Worm (Caenorhabditis elegans): ENCODE data around the gene tbc-6.

tbc-6 gene

DNA sequence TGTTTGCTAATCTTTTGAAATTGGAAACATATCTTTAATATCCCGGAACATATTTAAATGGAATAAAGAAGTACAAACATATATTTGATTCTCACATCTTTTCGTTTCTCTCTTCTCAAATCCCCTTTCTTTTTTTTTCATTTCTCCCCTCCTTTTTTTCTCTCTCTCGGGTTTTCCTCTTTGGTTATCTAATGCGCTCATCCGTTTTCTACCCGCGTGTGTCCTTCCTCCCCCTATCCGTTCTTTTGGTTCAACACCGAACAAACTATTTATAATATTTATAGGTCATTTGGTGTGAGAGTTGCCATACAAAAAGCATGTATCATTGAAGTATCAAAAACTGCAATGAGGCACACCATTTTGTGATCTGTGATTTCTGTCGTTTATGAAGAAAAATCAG is 24.0 kb upstream of the tbc-6 start (continued):
- TF ChIP-seq duxl-1 (tag; optimal IDR thresholded peaks at IDR 0.05; ENCODE audit: poor library complexity) (no peak), egl-43 (GFP tag; IDR thresholded peaks at IDR 0.05) (no peak), ztf-11 (tag; optimal IDR thresholded peaks at IDR 0.05) (no peak), nhr-237 (tag; optimal IDR thresholded peaks at IDR 0.05) (no peak), set-16 (GFP tag; IDR thresholded peaks at IDR 0.05) (no peak)

DNA sequence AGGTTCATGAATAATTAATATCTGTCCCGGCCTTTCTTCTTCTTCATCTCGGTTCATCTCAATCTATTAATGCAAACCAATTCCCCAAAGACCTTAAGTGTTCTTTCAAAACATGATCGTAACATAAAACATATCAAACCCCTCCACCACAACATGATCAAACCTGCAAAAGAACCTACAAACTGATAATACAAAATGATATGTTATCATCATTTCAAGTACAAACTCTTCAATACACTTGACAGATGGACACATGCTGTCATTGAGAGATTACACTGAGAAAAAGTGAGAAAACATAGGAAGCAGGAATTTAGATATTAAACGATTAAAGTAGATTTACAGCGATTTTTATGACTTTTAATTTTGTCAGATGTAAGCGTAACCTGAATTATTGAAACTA is 23.4 kb upstream of the tbc-6 start:
- TF ChIP-seq T26A8.4 (GFP tag; IDR thresholded peaks at IDR 0.05) = no peak
- TF ChIP-seq T20F7.1 (GFP tag; optimal IDR thresholded peaks at IDR 0.05) = peak; percentile 8
- peak; percentile 35; the same call in 1 of the 2 replicates for TF ChIP-seq ceh-20 (GFP tag; IDR thresholded peaks at IDR 0.05)
- TF ChIP-seq ZK546.5 (tag; optimal IDR thresholded peaks at IDR 0.05) = no peak
- peak; percentile 58 for TF ChIP-seq dve-1 (tag; optimal IDR thresholded peaks at IDR 0.05; ENCODE audit: insufficient read depth)
- no peak for TF ChIP-seq skn-1 (tag; optimal IDR thresholded peaks at IDR 0.05)
- peak; percentile 65 for TF ChIP-seq tra-1 (GFP tag; IDR thresholded peaks at IDR 0.05)
- TF ChIP-seq mdl-1 (tag; optimal IDR thresholded peaks at IDR 0.05) = peak in 1 of 2 experiments; percentile 57
- TF ChIP-seq mxl-3 (GFP tag; optimal IDR thresholded peaks at IDR 0.05) = peak; percentile 61
- no peak for TF ChIP-seq ceh-44 (GFP tag; IDR thresholded peaks at IDR 0.05)
- no peak for TF ChIP-seq dpl-1 (GFP tag; optimal IDR thresholded peaks at IDR 0.05)
- no peak for TF ChIP-seq zag-1 (tag; optimal IDR thresholded peaks at IDR 0.05)
- TF ChIP-seq hlh-30 (tag; optimal IDR thresholded peaks at IDR 0.05; ENCODE audit: insufficient read depth) = peak; percentile 41
- no peak for TF ChIP-seq ZK337.2 (GFP tag; IDR thresholded peaks at IDR 0.05)
- TF ChIP-seq pqm-1 (tag; optimal IDR thresholded peaks at IDR 0.05) = peak; percentile 93
- no peak for TF ChIP-seq mep-1 (tag; optimal IDR thresholded peaks at IDR 0.05)
- TF ChIP-seq nhr-77 (tag; optimal IDR thresholded peaks at IDR 0.05) = peak; percentile 51
- no peak for TF ChIP-seq egl-43 (GFP tag; IDR thresholded peaks at IDR 0.05)
- peak; percentile 73 for TF ChIP-seq hlh-11 (tag; optimal IDR thresholded peaks at IDR 0.05)
- peak; percentile 18 for TF ChIP-seq nhr-6 (tag; optimal IDR thresholded peaks at IDR 0.05)
- TF ChIP-seq dmd-6 (GFP tag; IDR thresholded peaks at IDR 0.05) = peak; percentile 92
- peak; percentile 92 for TF ChIP-seq aha-1 (tag)
- TF ChIP-seq zip-11 (GFP tag; IDR thresholded peaks at IDR 0.05) = no peak
- TF ChIP-seq Y48G9A.11 (GFP tag; IDR thresholded peaks at IDR 0.05) = no peak
- no peak for TF ChIP-seq lin-38 (GFP tag; IDR thresholded peaks at IDR 0.05)
- TF ChIP-seq nhr-28 (tag; optimal IDR thresholded peaks at IDR 0.05) = peak; percentile 96
- TF ChIP-seq unc-62 (GFP tag; optimal IDR thresholded peaks at IDR 0.05 in 1 of 2) = peak in 1 of 2 experiments; percentile 90
- no peak for TF ChIP-seq unc-62 (tag; optimal IDR thresholded peaks at IDR 0.05)
- TF ChIP-seq daf-16 (GFP tag; optimal IDR thresholded peaks at IDR 0.05) = no peak
- TF ChIP-seq daf-16 (tag; optimal IDR thresholded peaks at IDR 0.05) = peak; percentile 45
- no peak for TF ChIP-seq nhr-111 (GFP tag; optimal IDR thresholded peaks at IDR 0.05)
- no peak for TF ChIP-seq unc-130 (GFP tag; optimal IDR thresholded peaks at IDR 0.05)
- no peak for TF ChIP-seq vab-7 (GFP tag; IDR thresholded peaks at IDR 0.05)

DNA sequence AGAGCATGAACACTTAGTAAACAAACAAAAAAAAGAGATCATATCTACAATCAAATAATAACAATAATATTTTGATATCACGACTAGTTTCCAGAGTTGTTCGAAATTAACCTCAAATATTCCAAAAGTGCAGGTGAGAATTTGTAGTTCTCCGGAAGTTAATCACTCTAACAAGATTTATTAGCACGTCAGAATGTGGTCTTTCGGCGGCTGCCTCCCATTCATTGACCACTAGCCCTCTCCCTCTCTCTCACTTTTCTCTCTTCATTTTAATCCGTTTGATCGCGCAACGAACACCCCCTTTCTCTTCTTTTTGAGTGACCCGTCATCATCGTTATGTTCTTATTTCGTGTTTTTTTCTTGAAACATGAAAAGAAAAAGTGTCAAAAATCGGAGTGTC is 22.2 kb upstream of the tbc-6 start:
- TF ChIP-seq nhr-28 (tag; optimal IDR thresholded peaks at IDR 0.05) (peak; percentile 65), mdl-1 (tag; optimal IDR thresholded peaks at IDR 0.05) (peak in 1 of 2 experiments; percentile 34), aha-1 (tag) (peak; percentile 72), dmd-6 (GFP tag; IDR thresholded peaks at IDR 0.05) (peak; percentile 49), zfp-2 (tag; optimal IDR thresholded peaks at IDR 0.05) (no peak), Y48G9A.11 (GFP tag; IDR thresholded peaks at IDR 0.05) (no peak), unc-62 (GFP tag; optimal IDR thresholded peaks at IDR 0.05 in 1 of 2) (peak in 1 of 2 experiments; percentile 97), unc-62 (tag; optimal IDR thresholded peaks at IDR 0.05) (no peak), tra-1 (GFP tag; IDR thresholded peaks at IDR 0.05) (0 out of 2 replicates have a peak, but pooled peaks have one; percentile 65), ceh-20 (GFP tag; IDR thresholded peaks at IDR 0.05) (peak; percentile 54; the same call in 1 of the 2 replicates), lin-1 (GFP tag; IDR thresholded peaks at IDR 0.05) (0 out of 2 replicates have a peak, but pooled peaks have one; percentile 27), lsy-2 (tag; optimal IDR thresholded peaks at IDR 0.05) (peak in 1 of 2 experiments; percentile 27), jun-1 (tag; optimal IDR thresholded peaks at IDR 0.05) (no peak), hlh-11 (tag; optimal IDR thresholded peaks at IDR 0.05) (peak; percentile 54), attf-4 (tag; optimal IDR thresholded peaks at IDR 0.05) (no peak), mep-1 (tag; optimal IDR thresholded peaks at IDR 0.05) (peak; percentile 4), madf-5 (GFP tag; IDR thresholded peaks at IDR 0.05) (no peak)

All from whole organism, L4 larva.